Worm (Caenorhabditis elegans) whole organism, L4 larva: ENCODE measurements around the gene srh-15.

Source experiments
- F10B5.3 ChIP-seq: sonication (generic microtip); optimal IDR thresholded peaks from 2 replicates; lab custom pipeline; 2016; ENCODE audit warnings: mild to moderate bottlenecking, missing genetic modification characterization, missing compliant biosample characterization
- F49E8.2 ChIP-seq: sonication (generic microtip); optimal IDR thresholded peaks from 2 replicates; lab custom pipeline; 2016; ENCODE audit warnings: missing compliant biosample characterization, mild to moderate bottlenecking, missing genetic modification characterization, borderline replicate concordance
- R02D3.7 ChIP-seq: fragments of 150-350 bp; sonication (generic microtip); optimal IDR thresholded peaks from 3 replicates; lab custom pipeline; 2014; ENCODE audit warnings: missing biosample characterization, missing genetic modification characterization
- ZK337.2 ChIP-seq: fragments of 200-800 bp; sonication (Bioruptor generic); IDR thresholded peaks from 2 replicates; pipeline ENCODE4 v1.3.6; 2022; ENCODE audit warnings: missing genetic modification reagents, missing genetic modification characterization, missing compliant biosample characterization
- ZK546.5 ChIP-seq, 2 experiments: sonication (generic microtip); optimal IDR thresholded peaks; 2 replicates each; lab custom pipeline; 2017; ENCODE audit warnings: missing biosample characterization in 2 of 2, missing genetic modification characterization in 2 of 2
- aha-1 ChIP-seq: fragments of 150-350 bp; peaks from one replicate; lab custom pipeline; 2014; ENCODE audit warnings: missing biosample characterization, missing genetic modification characterization
- ceh-20 ChIP-seq: fragments of 200-800 bp; sonication (Bioruptor generic); IDR thresholded peaks from 2 replicates; pipeline ENCODE4 v1.3.6; 2022; ENCODE audit warnings: missing genetic modification reagents, missing genetic modification characterization, missing compliant biosample characterization
- ceh-82 ChIP-seq: sonication (generic microtip); optimal IDR thresholded peaks from 2 replicates; lab custom pipeline; 2017; ENCODE audit warnings: missing biosample characterization, missing genetic modification characterization
- cey-2 ChIP-seq: sonication (generic microtip); optimal IDR thresholded peaks from 3 replicates; lab custom pipeline; 2017; ENCODE audit warnings: missing genetic modification characterization, mild to moderate bottlenecking, missing compliant biosample characterization, antibody characterized with exemption, borderline replicate concordance; ENCODE audit not compliant: insufficient read depth
- daf-8 ChIP-seq: fragments of 200-800 bp; sonication (Bioruptor generic); IDR thresholded peaks from 2 replicates; pipeline ENCODE4 v1.3.6; 2022; ENCODE audit warnings: missing genetic modification characterization, missing compliant biosample characterization
- dmd-9 ChIP-seq: fragments of 200-800 bp; sonication (Bioruptor generic); IDR thresholded peaks from 2 replicates; pipeline ENCODE4 v1.3.6; 2022; ENCODE audit warnings: missing genetic modification reagents, missing genetic modification characterization, missing compliant biosample characterization
- dpl-1 ChIP-seq: fragments of 150-350 bp; optimal IDR thresholded peaks from 2 replicates; lab custom pipeline; 2014; ENCODE audit warnings: missing biosample characterization, missing genetic modification reagents, missing genetic modification characterization
- dve-1 ChIP-seq: sonication (generic microtip); optimal IDR thresholded peaks from 2 replicates; lab custom pipeline; 2017; ENCODE audit warnings: antibody characterized with exemption, mild to moderate bottlenecking, missing genetic modification characterization, missing compliant biosample characterization; ENCODE audit not compliant: insufficient read depth
- fos-1 ChIP-seq: fragments of 150-350 bp; optimal IDR thresholded peaks from 2 replicates; lab custom pipeline; 2014; ENCODE audit warnings: missing biosample characterization, missing genetic modification characterization
- hlh-30 ChIP-seq: sonication (generic microtip); optimal IDR thresholded peaks from 2 replicates; lab custom pipeline; 2017; ENCODE audit warnings: antibody characterized with exemption, mild to moderate bottlenecking, missing genetic modification characterization, missing compliant biosample characterization; ENCODE audit not compliant: insufficient read depth
- jun-1 ChIP-seq: fragments of 150-350 bp; optimal IDR thresholded peaks from 2 replicates; lab custom pipeline; 2014; ENCODE audit warnings: missing biosample characterization, missing genetic modification reagents, missing genetic modification characterization
- lir-3 ChIP-seq: sonication (generic microtip); optimal IDR thresholded peaks from 2 replicates; lab custom pipeline; 2016; ENCODE audit warnings: mild to moderate bottlenecking, missing genetic modification characterization, missing compliant biosample characterization
- mep-1 ChIP-seq: fragments of 150-350 bp; sonication (generic microtip); optimal IDR thresholded peaks from 3 replicates; lab custom pipeline; 2014; ENCODE audit warnings: missing biosample characterization, missing genetic modification characterization
- nhr-102 ChIP-seq: sonication (generic microtip); optimal IDR thresholded peaks from 2 replicates; lab custom pipeline; 2016; ENCODE audit warnings: mild to moderate bottlenecking, missing genetic modification characterization, moderate library complexity, missing compliant biosample characterization
- nhr-11 ChIP-seq: fragments of 150-350 bp; optimal IDR thresholded peaks from 2 replicates; lab custom pipeline; 2014; ENCODE audit warnings: missing biosample characterization, missing genetic modification characterization
- nhr-28 ChIP-seq: fragments of 150-350 bp; optimal IDR thresholded peaks from 2 replicates; lab custom pipeline; 2014; ENCODE audit warnings: missing biosample characterization, missing genetic modification characterization
- pha-4 ChIP-seq, 2 experiments: fragments of 150-350 bp in 1 of 2; fragments of 200-800 bp in 1 of 2; sonication (Bioruptor generic) in 1 of 2; IDR thresholded peaks in 1 of 2; optimal IDR thresholded peaks in 1 of 2; 2 replicates each; pipeline versions ENCODE4 v1.3.6 to Lab custom; 2014 to 2022; ENCODE audit warnings: missing genetic modification characterization in 2 of 2, missing genetic modification reagents in 2 of 2, missing biosample characterization in 1 of 2, missing compliant biosample characterization in 1 of 2
- rbr-2 ChIP-seq: sonication (generic microtip); optimal IDR thresholded peaks from 2 replicates; lab custom pipeline; 2016; ENCODE audit warnings: missing genotype, missing genetic modification characterization, missing compliant biosample characterization
- spr-3 ChIP-seq: fragments of 200-800 bp; sonication (Bioruptor generic); optimal IDR thresholded peaks from 2 replicates; lab custom pipeline; 2018; ENCODE audit warnings: mild to moderate bottlenecking, missing genetic modification characterization, missing compliant biosample characterization
- tra-1 ChIP-seq: fragments of 200-800 bp; sonication (Bioruptor generic); IDR thresholded peaks from 2 replicates; pipeline ENCODE4 v1.3.6; 2022; ENCODE audit warnings: missing genetic modification reagents, missing genetic modification characterization, missing compliant biosample characterization
- zag-1 ChIP-seq: fragments of 150-350 bp; optimal IDR thresholded peaks from 2 replicates; lab custom pipeline; 2014; ENCODE audit warnings: missing biosample characterization, missing genetic modification characterization
- zfp-3 ChIP-seq: fragments of 200-800 bp; sonication (Bioruptor generic); conservative IDR thresholded peaks from 2 replicates; pipeline ENCODE4 v1.3.6; 2022; ENCODE audit warnings: missing genetic modification reagents, missing genetic modification characterization, missing compliant biosample characterization

srh-15 gene

ce11 chrV:13371336-13371735 lies 50.6 kb downstream of the srh-15 start (continued):
- TF ChIP-seq nhr-28 (tag; lab: Kevin White, UChicago) (peak; percentile 90), fos-1 (tag; lab: Kevin White, UChicago) (no peak), zag-1 (tag; lab: Kevin White, UChicago) (no peak), rbr-2 (tag; lab: Kevin White, UChicago) (no peak), F49E8.2 (tag; lab: Kevin White, UChicago) (no peak), lir-3 (tag; lab: Kevin White, UChicago) (no peak), spr-3 (GFP tag; lab: Kevin White, UChicago) (no peak), ceh-82 (tag; lab: Kevin White, UChicago) (no peak), nhr-102 (peak; percentile 6), nhr-11 (tag; lab: Kevin White, UChicago) (no peak), hlh-30 (tag; lab: Kevin White, UChicago) (peak; percentile 56), daf-8 (GFP tag; lab: Robert Waterston, UW) (no peak), dve-1 (tag; lab: Kevin White, UChicago) (peak; percentile 26), R02D3.7 (no peak), ZK337.2 (GFP tag; lab: Robert Waterston, UW) (no peak), pha-4 (GFP tag; IDR thresholded peaks at IDR 0.05; lab: Robert Waterston, UW) (no peak), pha-4 (tag; optimal IDR thresholded peaks at IDR 0.05; lab: Kevin White, UChicago) (no peak), ceh-20 (no peak), cey-2 (tag; lab: Kevin White, UChicago) (peak; percentile 1), aha-1 (peak; percentile 96), tra-1 (GFP tag; lab: Robert Waterston, UW) (no peak), zfp-3 (GFP tag; lab: Robert Waterston, UW) (no peak), dpl-1 (GFP tag; lab: Kevin White, UChicago) (no peak), mep-1 (tag; lab: Kevin White, UChicago) (peak; percentile 74), F10B5.3 (no peak), ZK546.5 (tag; optimal IDR thresholded peaks at IDR 0.05; lab: Kevin White, UChicago) (no peak), jun-1 (tag; lab: Kevin White, UChicago) (no peak), dmd-9 (GFP tag; lab: Robert Waterston, UW) (no peak)
